Worm (Caenorhabditis elegans) whole organism, L1 larva: ENCODE data around the gene C53B7.3.

Source experiments
- aly-2 ChIP-seq: fragments of 150-350 bp; optimal IDR thresholded peaks from 2 replicates; lab custom pipeline; 2014; ENCODE audit warnings: missing biosample characterization, missing genetic modification characterization
- ceh-90 ChIP-seq: sonication (generic microtip); optimal IDR thresholded peaks from 2 replicates; lab custom pipeline; 2016; ENCODE audit warnings: missing genetic modification characterization, missing compliant biosample characterization
- elt-2 ChIP-seq: sonication (generic microtip); optimal IDR thresholded peaks from 2 replicates; lab custom pipeline; 2016; ENCODE audit warnings: missing genetic modification characterization, mild to moderate bottlenecking, inconsistent platforms, missing compliant biosample characterization, missing genetic modification reagents
- fkh-10 ChIP-seq: sonication (generic microtip); optimal IDR thresholded peaks from 2 replicates; lab custom pipeline; 2017; ENCODE audit warnings: missing biosample characterization, missing genetic modification reagents, missing genetic modification characterization
- lir-3 ChIP-seq: sonication (generic microtip); optimal IDR thresholded peaks from 2 replicates; lab custom pipeline; 2016; ENCODE audit warnings: mild to moderate bottlenecking, missing genetic modification characterization, moderate library complexity, missing compliant biosample characterization; ENCODE audit not compliant: poor library complexity
- lsy-2 ChIP-seq, 2 experiments: fragments of 150-350 bp; optimal IDR thresholded peaks; 2 replicates each; lab custom pipeline; 2014; ENCODE audit warnings: missing biosample characterization in 2 of 2, missing genetic modification characterization in 2 of 2
- mef-2 ChIP-seq: fragments of 150-350 bp; optimal IDR thresholded peaks from 2 replicates; lab custom pipeline; 2014; ENCODE audit warnings: missing biosample characterization, missing genetic modification characterization
- nhr-28 ChIP-seq: fragments of 150-350 bp; optimal IDR thresholded peaks from 2 replicates; lab custom pipeline; 2014; ENCODE audit warnings: missing biosample characterization, missing genetic modification characterization
- pqm-1 ChIP-seq: sonication (generic microtip); optimal IDR thresholded peaks from 3 replicates; lab custom pipeline; 2017; ENCODE audit warnings: missing biosample characterization, missing genetic modification characterization
- snpc-4 ChIP-seq: fragments of 150-350 bp; optimal IDR thresholded peaks from 2 replicates; lab custom pipeline; 2014; ENCODE audit warnings: missing biosample characterization, missing genetic modification characterization
- snu-23 ChIP-seq: sonication (generic microtip); optimal IDR thresholded peaks from 2 replicates; lab custom pipeline; 2016; ENCODE audit warnings: missing genetic modification characterization, missing compliant biosample characterization
- tbx-2 ChIP-seq: sonication (generic microtip); optimal IDR thresholded peaks from 2 replicates; lab custom pipeline; 2016; ENCODE audit warnings: missing genetic modification characterization, missing compliant biosample characterization

ce11 chrX:6866900-6867299 lies 22.3 kb downstream of the C53B7.3 start:
- no peak for TF ChIP-seq snpc-4 (tag; lab: Kevin White, UChicago)
- no peak for TF ChIP-seq nhr-28 (tag; lab: Kevin White, UChicago)
- no peak for TF ChIP-seq aly-2 (tag; lab: Kevin White, UChicago)
- TF ChIP-seq fkh-10 (GFP tag; lab: Kevin White, UChicago), result no peak
- TF ChIP-seq lsy-2 (tag; optimal IDR thresholded peaks at IDR 0.05; lab: Kevin White, UChicago), result no peak
- TF ChIP-seq pqm-1 (tag; lab: Kevin White, UChicago), result no peak
- TF ChIP-seq ceh-90 (tag; lab: Kevin White, UChicago), result no peak
- TF ChIP-seq mef-2, result no peak
- TF ChIP-seq snu-23 (GFP tag; lab: Kevin White, UChicago), result no peak
- TF ChIP-seq elt-2 (tag; lab: Kevin White, UChicago), result no peak
- no peak for TF ChIP-seq lir-3 (tag; lab: Kevin White, UChicago)
- TF ChIP-seq tbx-2 (tag; lab: Kevin White, UChicago), result no peak
